Fruit fly (Drosophila melanogaster): ENCODE measurements around the gene CG3397.

The CG3397 gene

dm6 chr3R:11984441-11984840 lies at the start of gene CG3397:
Gene CG3397 (minus strand): TSS chr3R:11984541.
- peak; percentile 16 for TF ChIP-seq sage (GFP tag; optimal IDR thresholded peaks at IDR 0.05)
- no peak for TF ChIP-seq Hr78 (GFP tag; optimal IDR thresholded peaks at IDR 0.05)

dm6 chr3R:12032842-12033241 lies 48.5 kb upstream of the CG3397 start, which contains the start of gene ssp5:
Gene ssp5 (plus strand): TSS chr3R:12033142.
- TF ChIP-seq Jra (GFP tag; optimal IDR thresholded peaks at IDR 0.05) (no peak), foxo (GFP tag; optimal IDR thresholded peaks at IDR 0.05) (no peak), lola (GFP tag; optimal IDR thresholded peaks at IDR 0.05) (no peak), tai (GFP tag; optimal IDR thresholded peaks at IDR 0.05) (no peak), CG32264 (GFP tag; optimal IDR thresholded peaks at IDR 0.05) (no peak), psq (GFP tag; optimal IDR thresholded peaks at IDR 0.05) (no peak), usp (GFP tag; optimal IDR thresholded peaks at IDR 0.05) (no peak), Dfd (GFP tag; optimal IDR thresholded peaks at IDR 0.05) (no peak), dl (GFP tag; optimal IDR thresholded peaks at IDR 0.05; ENCODE audit: insufficient read depth in 1 of 2, partially characterized antibody in 2 of 2) (no peak), Myc (optimal IDR thresholded peaks at IDR 0.05) (no peak), GATAd (GFP tag; optimal IDR thresholded peaks at IDR 0.05) (no peak), h (GFP tag; optimal IDR thresholded peaks at IDR 0.05) (no peak), rgr (GFP tag; optimal IDR thresholded peaks at IDR 0.05) (no peak), Sp1 (GFP tag; optimal IDR thresholded peaks at IDR 0.05) (no peak), Rel (GFP tag; optimal IDR thresholded peaks at IDR 0.05) (no peak), Rel (tag; optimal IDR thresholded peaks at IDR 0.05) (no peak), CG9705 (GFP tag; optimal IDR thresholded peaks at IDR 0.05) (no peak), jim (GFP tag; optimal IDR thresholded peaks at IDR 0.05) (no peak), Hnf4 (GFP tag; optimal IDR thresholded peaks at IDR 0.05) (no peak)

- TF ChIP-seq lola (GFP tag; optimal IDR thresholded peaks at IDR 0.05) (no peak), tai (GFP tag; optimal IDR thresholded peaks at IDR 0.05) (no peak), foxo (GFP tag; optimal IDR thresholded peaks at IDR 0.05) (no peak), Hnf4 (GFP tag; optimal IDR thresholded peaks at IDR 0.05) (no peak), dmrt93B (GFP tag; optimal IDR thresholded peaks at IDR 0.05) (no peak), Dfd (GFP tag; optimal IDR thresholded peaks at IDR 0.05) (no peak), h (GFP tag; optimal IDR thresholded peaks at IDR 0.05) (no peak), Hr83 (GFP tag; optimal IDR thresholded peaks at IDR 0.05; ENCODE audit: poor library complexity, severe bottlenecking) (no peak), ey (GFP tag; optimal IDR thresholded peaks at IDR 0.05) (no peak), Jra (GFP tag; optimal IDR thresholded peaks at IDR 0.05) (no peak), OdsH (GFP tag; optimal IDR thresholded peaks at IDR 0.05) (no peak), Sp1 (GFP tag; optimal IDR thresholded peaks at IDR 0.05) (no peak), brk (GFP tag; optimal IDR thresholded peaks at IDR 0.05) (no peak), Myc (optimal IDR thresholded peaks at IDR 0.05) (no peak), pan (optimal IDR thresholded peaks at IDR 0.05) (no peak), sage (GFP tag; optimal IDR thresholded peaks at IDR 0.05) (no peak), Vsx2 (GFP tag; optimal IDR thresholded peaks at IDR 0.05; ENCODE audit: partially characterized antibody) (no peak)
These were observed 47.3 kb upstream of the CG3397 start, which contains the start of the genes CG31358, CG42504 and CG42505 for dm6 chr3R:12031657-12032056. Gene CG31358 (minus strand): TSS chr3R:12031757. Gene CG42504 (minus strand): TSS chr3R:12031757. Gene CG42505 (minus strand): TSS chr3R:12031757.

- no peak for TF ChIP-seq pan (optimal IDR thresholded peaks at IDR 0.05)
- no peak for TF ChIP-seq woc (GFP tag; optimal IDR thresholded peaks at IDR 0.05)
- no peak for TF ChIP-seq Jra (GFP tag; optimal IDR thresholded peaks at IDR 0.05)
- no peak for TF ChIP-seq Sp1 (GFP tag; optimal IDR thresholded peaks at IDR 0.05)
- no peak for TF ChIP-seq Abd-B (GFP tag; optimal IDR thresholded peaks at IDR 0.05)
- TF ChIP-seq fru (GFP tag; optimal IDR thresholded peaks at IDR 0.05), result no peak
- no peak for TF ChIP-seq CG9705 (GFP tag; optimal IDR thresholded peaks at IDR 0.05)
- no peak for TF ChIP-seq brk (GFP tag; optimal IDR thresholded peaks at IDR 0.05)
- no peak for TF ChIP-seq jim (GFP tag; optimal IDR thresholded peaks at IDR 0.05)
- no peak for TF ChIP-seq ey (GFP tag; optimal IDR thresholded peaks at IDR 0.05)
- TF ChIP-seq OdsH (GFP tag; optimal IDR thresholded peaks at IDR 0.05), result no peak
- no peak for TF ChIP-seq dl (GFP tag; optimal IDR thresholded peaks at IDR 0.05; ENCODE audit: insufficient read depth in 1 of 2, partially characterized antibody in 2 of 2)
- no peak for TF ChIP-seq Hnf4 (GFP tag; optimal IDR thresholded peaks at IDR 0.05)
- TF ChIP-seq usp (GFP tag; optimal IDR thresholded peaks at IDR 0.05), result no peak
- no peak for TF ChIP-seq Vsx2 (GFP tag; optimal IDR thresholded peaks at IDR 0.05; ENCODE audit: partially characterized antibody)
- no peak for TF ChIP-seq N (GFP tag; optimal IDR thresholded peaks at IDR 0.05)
- no peak for TF ChIP-seq Dfd (GFP tag; optimal IDR thresholded peaks at IDR 0.05)
- no peak for TF ChIP-seq Dif (GFP tag; optimal IDR thresholded peaks at IDR 0.05; ENCODE audit: partially characterized antibody)
- no peak for TF ChIP-seq GATAd (GFP tag; optimal IDR thresholded peaks at IDR 0.05)
These were observed 36.6 kb upstream of the CG3397 start for dm6 chr3R:12020987-12021386.

Measured in whole organism, wandering third instar larva.